Fruit fly (Drosophila melanogaster) whole organism, embryonic: ENCODE data around the gene CG13930.

ENCODE experiments used
- Adf1 ChIP-seq: fragments of 200-800 bp; sonication (Bioruptor generic); IDR thresholded peaks from 2 replicates; pipeline ENCODE4 v1.3.6; 2022; ENCODE audit warnings: missing biosample characterization, missing genetic modification characterization
- Asciz ChIP-seq: fragments of 200-800 bp; sonication (Bioruptor generic); optimal IDR thresholded peaks from 2 replicates; lab custom pipeline; 2017; ENCODE audit warnings: missing biosample characterization, mild to moderate bottlenecking, missing genetic modification characterization, missing genetic modification reagents
- Awh ChIP-seq: fragments of 200-800 bp; sonication (Bioruptor generic); IDR thresholded peaks from 2 replicates; pipeline ENCODE4, ENCODE4 v1.3.6; 2022; ENCODE audit warnings: missing biosample characterization, missing genetic modification characterization
- CG10565 ChIP-seq: fragments of 200-800 bp; sonication (Bioruptor generic); optimal IDR thresholded peaks from 3 replicates; lab custom pipeline; 2016; ENCODE audit warnings: missing biosample characterization, mild to moderate bottlenecking, missing genetic modification characterization
- CG11695 ChIP-seq: fragments of 200-800 bp; sonication (Bioruptor generic); IDR thresholded peaks from 3 replicates; pipeline ENCODE4 v1.3.6; 2022; ENCODE audit warnings: missing biosample characterization, missing genetic modification characterization
- CG12659 ChIP-seq: fragments of 200-800 bp; sonication (Bioruptor generic); optimal IDR thresholded peaks from 3 replicates; lab custom pipeline; 2017; ENCODE audit warnings: mild to moderate bottlenecking, missing biosample characterization, missing genetic modification reagents, missing genetic modification characterization
- CG12744 ChIP-seq: fragments of 200-800 bp; sonication (Bioruptor generic); optimal IDR thresholded peaks from 2 replicates; lab custom pipeline; 2016; ENCODE audit warnings: missing biosample characterization, missing genetic modification characterization
- CG12769 ChIP-seq: fragments of 200-800 bp; sonication (Bioruptor generic); optimal IDR thresholded peaks from 2 replicates; lab custom pipeline; 2019; ENCODE audit warnings: missing biosample characterization, mild to moderate bottlenecking, missing genetic modification characterization, moderate library complexity
- CG14710 ChIP-seq: fragments of 200-800 bp; sonication (Bioruptor generic); optimal IDR thresholded peaks from 3 replicates; lab custom pipeline; 2019; ENCODE audit warnings: missing biosample characterization, mild to moderate bottlenecking, missing genetic modification characterization, moderate library complexity
- CG15269 ChIP-seq: fragments of 200-800 bp; sonication (Bioruptor generic); optimal IDR thresholded peaks from 2 replicates; lab custom pipeline; 2018; ENCODE audit warnings: missing biosample characterization, mild to moderate bottlenecking, missing genetic modification characterization, moderate library complexity
- CG18262 ChIP-seq: fragments of 200-800 bp; optimal IDR thresholded peaks from 3 replicates; lab custom pipeline; 2019; ENCODE audit warnings: missing biosample characterization, mild to moderate bottlenecking, missing genetic modification characterization, moderate library complexity
- CG30403 ChIP-seq: fragments of 200-800 bp; sonication (Bioruptor generic); optimal IDR thresholded peaks from 3 replicates; lab custom pipeline; 2016; ENCODE audit warnings: missing biosample characterization, missing genetic modification characterization
- CG4854 ChIP-seq: fragments of 200-800 bp; sonication (Bioruptor generic); optimal IDR thresholded peaks from 2 replicates; lab custom pipeline; 2016; ENCODE audit warnings: missing biosample characterization, missing genetic modification characterization, inconsistent platforms
- CG6175 ChIP-seq: fragments of 200-800 bp; sonication (Bioruptor generic); IDR thresholded peaks from 3 replicates; pipeline ENCODE4 v1.3.6; 2022; ENCODE audit warnings: missing biosample characterization, missing genetic modification characterization
- CG7556 ChIP-seq: fragments of 200-800 bp; sonication (Bioruptor generic); optimal IDR thresholded peaks from 2 replicates; lab custom pipeline; 2017; ENCODE audit warnings: missing biosample characterization, mild to moderate bottlenecking, missing genetic modification characterization
- D19B ChIP-seq: fragments of 200-800 bp; sonication (Bioruptor generic); optimal IDR thresholded peaks from 2 replicates; lab custom pipeline; 2017; ENCODE audit warnings: missing biosample characterization, mild to moderate bottlenecking, missing genetic modification characterization
- Deaf1 ChIP-seq: fragments of 200-800 bp; optimal IDR thresholded peaks from 3 replicates; lab custom pipeline; 2019; ENCODE audit warnings: missing biosample characterization, mild to moderate bottlenecking, missing genetic modification characterization, moderate library complexity
- Elba2 ChIP-seq: fragments of 200-800 bp; sonication (Bioruptor generic); optimal IDR thresholded peaks from 3 replicates; lab custom pipeline; 2016; ENCODE audit warnings: missing biosample characterization, missing genetic modification characterization
- Hr78 ChIP-seq, 2 experiments: fragments of 200-800 bp in 1 of 2; fragments of >200 bp in 1 of 2; sonication (Bioruptor generic) in 1 of 2; optimal IDR thresholded peaks; 2 replicates each; lab custom pipeline; 2017 to 2019; ENCODE audit warnings: missing biosample characterization in 2 of 2, missing genetic modification characterization in 2 of 2, mild to moderate bottlenecking in 1 of 2, moderate library complexity in 1 of 2
- Jarid2 ChIP-seq: fragments of 200-800 bp; sonication (Bioruptor generic); optimal IDR thresholded peaks from 3 replicates; lab custom pipeline; 2017; ENCODE audit warnings: mild to moderate bottlenecking, missing biosample characterization, missing genetic modification reagents, missing genetic modification characterization
- MESR4 ChIP-seq: fragments of 200-800 bp; sonication (Bioruptor generic); optimal IDR thresholded peaks from 2 replicates; lab custom pipeline; 2018; ENCODE audit warnings: missing biosample characterization, mild to moderate bottlenecking, missing genetic modification characterization, moderate library complexity
- Med ChIP-seq: fragments of 200-800 bp; sonication (Bioruptor generic); peaks from one replicate; lab custom pipeline; 2016; ENCODE audit warnings: missing biosample characterization, missing genetic modification characterization, mild to moderate bottlenecking, inconsistent platforms, moderate library complexity
- Myb ChIP-seq: fragments of 200-800 bp; sonication (Bioruptor generic); optimal IDR thresholded peaks from 2 replicates; lab custom pipeline; 2016; ENCODE audit warnings: missing biosample characterization, missing genetic modification characterization
- Oli ChIP-seq: fragments of 200-800 bp; sonication (Bioruptor generic); optimal IDR thresholded peaks from 2 replicates; lab custom pipeline; 2018; ENCODE audit warnings: missing biosample characterization, mild to moderate bottlenecking, missing genetic modification characterization, moderate library complexity
- Sox102F ChIP-seq: fragments of 200-800 bp; sonication (Bioruptor generic); optimal IDR thresholded peaks from 2 replicates; lab custom pipeline; 2018; ENCODE audit warnings: missing biosample characterization, mild to moderate bottlenecking, missing genetic modification characterization, moderate library complexity
- Trl ChIP-seq, 3 experiments: fragments of >200 bp in 2 of 3; fragments of 200-800 bp in 1 of 3; sonication (Bioruptor generic) in 1 of 3; optimal IDR thresholded peaks; 2 replicates in 1 of 3; 3 replicates in 2 of 3; lab custom pipeline; 2016 to 2017; ENCODE audit warnings: missing biosample characterization in 1 of 3, missing genetic modification characterization in 1 of 3
- cg ChIP-seq: fragments of 200-800 bp; sonication (Bioruptor generic); optimal IDR thresholded peaks from 3 replicates; lab custom pipeline; 2019; ENCODE audit warnings: missing biosample characterization, mild to moderate bottlenecking, missing genetic modification characterization, moderate library complexity
- chinmo ChIP-seq: fragments of 200-800 bp; sonication (Bioruptor generic); IDR thresholded peaks from 4 replicates; pipeline ENCODE4 v1.3.6; 2022; ENCODE audit warnings: missing biosample characterization, missing genetic modification characterization; ENCODE audit not compliant: partially characterized antibody
- ci ChIP-seq: fragments of 200-800 bp; sonication (Bioruptor generic); IDR thresholded peaks from 3 replicates; pipeline ENCODE4 v1.3.6; 2022; ENCODE audit warnings: missing biosample characterization, missing genetic modification characterization
- dati ChIP-seq: fragments of 200-800 bp; sonication (Bioruptor generic); IDR thresholded peaks from 2 replicates; pipeline ENCODE4 v1.3.6; 2022; ENCODE audit warnings: missing biosample characterization, missing genetic modification characterization
- kni ChIP-seq: fragments of 200-800 bp; sonication (Bioruptor generic); optimal IDR thresholded peaks from 3 replicates; lab custom pipeline; 2017; ENCODE audit warnings: mild to moderate bottlenecking, missing biosample characterization, missing genetic modification reagents, missing genetic modification characterization
- oc ChIP-seq: fragments of 200-800 bp; sonication (Bioruptor generic); optimal IDR thresholded peaks from 2 replicates; lab custom pipeline; 2018; ENCODE audit warnings: missing biosample characterization, mild to moderate bottlenecking, missing genetic modification characterization, moderate library complexity
- pb ChIP-seq: fragments of 200-800 bp; sonication (Bioruptor generic); optimal IDR thresholded peaks from 3 replicates; lab custom pipeline; 2016; ENCODE audit warnings: missing biosample characterization, missing genetic modification characterization
- pros ChIP-seq: fragments of 200-800 bp; sonication (Bioruptor generic); optimal IDR thresholded peaks from 3 replicates; lab custom pipeline; 2019; ENCODE audit warnings: missing biosample characterization, mild to moderate bottlenecking, missing genetic modification characterization, moderate library complexity
- row ChIP-seq: fragments of 200-800 bp; sonication (Bioruptor generic); IDR thresholded peaks from 3 replicates; pipeline ENCODE4 v1.3.6; 2022; ENCODE audit warnings: missing biosample characterization, missing genetic modification characterization
- shn ChIP-seq: fragments of 200-800 bp; sonication (Bioruptor generic); optimal IDR thresholded peaks from 3 replicates; lab custom pipeline; 2016; ENCODE audit warnings: missing biosample characterization, missing genetic modification characterization
- sr ChIP-seq: fragments of 200-800 bp; sonication (Bioruptor generic); IDR thresholded peaks from 3 replicates; pipeline ENCODE4 v1.3.6; 2022; ENCODE audit warnings: missing biosample characterization, missing genetic modification characterization
- z ChIP-seq: fragments of 200-800 bp; sonication (Bioruptor generic); IDR thresholded peaks from 3 replicates; pipeline ENCODE4 v1.3.6; 2022; ENCODE audit warnings: missing biosample characterization, missing genetic modification characterization
- zen ChIP-seq: fragments of 200-800 bp; sonication (Bioruptor generic); optimal IDR thresholded peaks from 3 replicates; lab custom pipeline; 2018; ENCODE audit warnings: missing biosample characterization, mild to moderate bottlenecking, missing genetic modification characterization, moderate library complexity
- zen2 ChIP-seq: fragments of 200-800 bp; sonication (Bioruptor generic); IDR thresholded peaks from 3 replicates; pipeline ENCODE4 v1.3.6; 2022; ENCODE audit warnings: missing biosample characterization, missing genetic modification characterization; ENCODE audit not compliant: partially characterized antibody

CG13930 gene

DNA sequence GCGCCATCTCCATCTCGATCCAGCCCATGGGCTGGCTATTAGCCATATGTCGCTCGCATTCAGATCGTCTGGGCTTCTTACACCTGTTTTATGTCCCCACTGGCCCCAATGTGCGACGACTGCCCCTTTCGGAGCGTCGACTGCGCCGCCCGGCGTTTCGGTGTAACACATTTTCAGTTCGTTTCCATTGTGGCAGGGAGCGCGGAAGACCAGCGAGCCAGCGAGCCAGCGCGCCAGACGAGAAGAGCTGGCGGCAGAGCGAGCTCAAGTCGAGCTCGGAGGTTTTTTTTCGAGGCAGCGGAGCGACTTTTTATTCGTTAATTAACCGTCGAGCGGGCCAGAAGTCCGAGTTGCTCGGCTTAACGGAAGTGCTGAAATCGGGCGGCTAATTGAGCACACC, 1.9 kb upstream of the CG13930 start, which contains the start of gene CG7991:
Gene CG7991 (plus strand): TSS at position 329 of the 400 bp plus-strand sequence.
- TF ChIP-seq shn (GFP tag; lab: Kevin White, UChicago) (no peak), Trl (optimal IDR thresholded peaks at IDR 0.05; lab: Kevin White, UChicago) (no peak), Trl (GFP tag; optimal IDR thresholded peaks at IDR 0.05; lab: Kevin White, UChicago) (no peak), zen (tag; lab: Kevin White, UChicago) (no peak), CG14710 (tag; lab: Kevin White, UChicago) (no peak), CG4854 (GFP tag; lab: Kevin White, UChicago) (no peak), pb (peak; percentile 2), dati (GFP tag; lab: Robert Waterston, UW) (no peak), CG15269 (tag; lab: Kevin White, UChicago) (peak; percentile 81), zen2 (GFP tag; lab: Robert Waterston, UW) (no peak), Sox102F (GFP tag; lab: Kevin White, UChicago) (no peak), Adf1 (GFP tag; lab: Robert Waterston, UW) (peak; percentile 73), Jarid2 (GFP tag; lab: Kevin White, UChicago) (no peak), chinmo (peak; percentile 76; the same call in 1 of the 4 replicates), Elba2 (GFP tag; lab: Kevin White, UChicago) (no peak), Myb (GFP tag; lab: Kevin White, UChicago) (no peak), CG12769 (tag; lab: Kevin White, UChicago) (peak; percentile 42), CG7556 (GFP tag; lab: Kevin White, UChicago) (no peak), CG10565 (GFP tag; lab: Kevin White, UChicago) (no peak), Awh (peak; percentile 41; the same call in 1 of the 2 replicates), Hr78 (GFP tag; optimal IDR thresholded peaks at IDR 0.05; lab: Kevin White, UChicago) (no peak), CG11695 (GFP tag; lab: Robert Waterston, UW) (no peak), D19B (GFP tag; lab: Kevin White, UChicago) (no peak), CG12659 (GFP tag; lab: Kevin White, UChicago) (no peak), CG12744 (GFP tag; lab: Kevin White, UChicago) (no peak), Med (GFP tag; lab: Kevin White, UChicago) (peak; percentile 45), CG30403 (no peak), row (GFP tag; lab: Robert Waterston, UW) (0 out of 3 replicates have a peak, but pooled peaks have one; percentile 16), cg (GFP tag; lab: Kevin White, UChicago) (no peak), Oli (tag; lab: Kevin White, UChicago) (no peak), CG18262 (tag; lab: Kevin White, UChicago) (no peak), CG6175 (GFP tag; lab: Robert Waterston, UW) (peak; percentile 90), kni (peak; percentile 52), ci (GFP tag; lab: Robert Waterston, UW) (0 out of 3 replicates have a peak, but pooled peaks have one; percentile 15), MESR4 (GFP tag; lab: Kevin White, UChicago) (no peak), Asciz (GFP tag; lab: Kevin White, UChicago) (no peak), sr (no peak), oc (no peak), Deaf1 (tag; lab: Kevin White, UChicago) (peak; percentile 52), pros (no peak), z (0 out of 3 replicates have a peak, but pooled peaks have one; percentile 21)
